Worm (Caenorhabditis elegans) whole organism, midembryonic: ENCODE results near the gene capg-2.
A peak's percentile ranks its signal among the peaks of the same experiment; 100 is the strongest.

Source experiments
- T22C8.4 ChIP-seq: fragments of 200-800 bp; sonication (Bioruptor generic); IDR thresholded peaks from 2 replicates; pipeline ENCODE4 v1.3.6; 2022; ENCODE audit warnings: missing genetic modification characterization, missing compliant biosample characterization
- cog-1 ChIP-seq: sonication (generic microtip); optimal IDR thresholded peaks from 2 replicates; lab custom pipeline; 2016; ENCODE audit warnings: missing genetic modification characterization, missing compliant biosample characterization
- flt-1 ChIP-seq: fragments of 200-800 bp; sonication (Bioruptor generic); IDR thresholded peaks from 2 replicates; pipeline ENCODE4 v1.3.6; 2022; ENCODE audit warnings: missing genetic modification characterization, missing compliant biosample characterization
- klf-2 ChIP-seq: fragments of 200-800 bp; sonication (Bioruptor generic); conservative IDR thresholded peaks from 2 replicates; pipeline ENCODE4 v1.3.6; 2022; ENCODE audit warnings: missing genetic modification reagents, missing genetic modification characterization, missing compliant biosample characterization
- med-1 ChIP-seq: sonication (generic microtip); optimal IDR thresholded peaks from 2 replicates; lab custom pipeline; 2017; ENCODE audit warnings: missing genetic modification characterization, mild to moderate bottlenecking, missing compliant biosample characterization, antibody characterized with exemption, missing genetic modification reagents; ENCODE audit not compliant: insufficient read depth
- ref-1 ChIP-seq: fragments of 200-800 bp; sonication (Bioruptor generic); conservative IDR thresholded peaks from 2 replicates; pipeline ENCODE4 v1.3.6; 2022; ENCODE audit warnings: missing genetic modification reagents, missing genetic modification characterization, missing compliant biosample characterization
- tab-1 ChIP-seq: fragments of 200-800 bp; sonication (Bioruptor generic); IDR thresholded peaks from 2 replicates; pipeline ENCODE4 v1.3.6; 2022; ENCODE audit warnings: missing genetic modification characterization, missing compliant biosample characterization
- ztf-23 ChIP-seq: fragments of 200-800 bp; sonication (Bioruptor generic); IDR thresholded peaks from 2 replicates; pipeline ENCODE4 v1.3.6; 2022; ENCODE audit warnings: missing genetic modification reagents, missing genetic modification characterization, missing compliant biosample characterization
- ztf-29 ChIP-seq: fragments of 200-800 bp; sonication (Bioruptor generic); IDR thresholded peaks from 2 replicates; pipeline ENCODE4 v1.3.6; 2022; ENCODE audit warnings: missing genetic modification reagents, missing genetic modification characterization, missing compliant biosample characterization

The capg-2 gene

DNA sequence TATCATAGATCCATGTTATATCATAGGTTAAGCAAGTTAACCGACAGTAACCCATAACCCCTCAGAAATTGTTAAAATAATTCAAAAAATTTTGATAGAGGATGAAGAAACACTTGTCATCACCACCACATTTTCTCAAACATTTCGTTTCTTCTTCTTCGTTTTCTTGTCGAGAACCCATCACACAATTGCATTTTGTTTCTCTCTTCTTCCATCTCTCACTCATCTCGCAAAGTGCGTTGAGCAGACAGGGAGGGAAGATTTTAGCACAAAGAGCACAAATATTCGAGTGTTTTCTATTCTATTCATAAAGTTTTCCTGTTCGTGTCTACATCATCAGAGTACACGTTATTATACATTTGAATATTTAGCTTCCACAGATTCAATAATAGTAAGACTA, 42.7 kb downstream of the capg-2 start:
- TF ChIP-seq ref-1 (GFP tag; lab: Robert Waterston, UW) (no peak), flt-1 (GFP tag; lab: Robert Waterston, UW) (no peak), ztf-29 (no peak), ztf-23 (GFP tag; lab: Robert Waterston, UW) (no peak), T22C8.4 (no peak), med-1 (GFP tag; lab: Kevin White, UChicago) (no peak), klf-2 (no peak), tab-1 (GFP tag; lab: Robert Waterston, UW) (no peak), cog-1 (tag; lab: Kevin White, UChicago) (no peak)

- TF ChIP-seq T22C8.4 (no peak), flt-1 (GFP tag; lab: Robert Waterston, UW) (no peak), med-1 (GFP tag; lab: Kevin White, UChicago) (no peak), ref-1 (GFP tag; lab: Robert Waterston, UW) (no peak), ztf-23 (GFP tag; lab: Robert Waterston, UW) (no peak), tab-1 (GFP tag; lab: Robert Waterston, UW) (no peak), ztf-29 (no peak), cog-1 (tag; lab: Kevin White, UChicago) (no peak), klf-2 (no peak)
These were observed 44.4 kb downstream of the capg-2 start for ce11 chrV:12316076-12316475.

DNA sequence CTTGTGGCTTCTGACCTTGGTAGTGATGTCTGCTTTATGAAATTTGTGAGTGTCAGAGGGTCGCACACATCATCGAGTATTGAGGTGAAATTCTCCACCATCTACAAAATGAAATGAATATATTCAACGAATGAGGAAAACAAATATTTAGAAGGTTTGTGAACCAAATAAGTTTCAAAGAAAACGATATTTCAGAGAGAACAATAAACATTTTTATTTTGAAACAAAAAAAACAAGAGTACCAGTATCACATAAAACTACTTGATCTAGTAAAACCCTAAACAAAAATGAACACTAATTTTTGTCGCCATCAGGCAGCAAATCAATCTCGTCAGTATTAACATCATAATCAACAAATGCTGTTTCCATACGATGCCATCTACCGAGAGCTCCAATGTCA, 45.4 kb downstream of the capg-2 start, which contains the start of gene R04F11.3:
Gene R04F11.3, minus strand, starts transcription at position 101 of the 400 bp plus-strand sequence.
- no peak for TF ChIP-seq klf-2
- TF ChIP-seq T22C8.4: no peak
- no peak for TF ChIP-seq ztf-29
- no peak for TF ChIP-seq med-1 (GFP tag; lab: Kevin White, UChicago)
- TF ChIP-seq ref-1 (GFP tag; lab: Robert Waterston, UW): no peak
- TF ChIP-seq cog-1 (tag; lab: Kevin White, UChicago): no peak
- no peak for TF ChIP-seq ztf-23 (GFP tag; lab: Robert Waterston, UW)
- no peak for TF ChIP-seq flt-1 (GFP tag; lab: Robert Waterston, UW)
- TF ChIP-seq tab-1 (GFP tag; lab: Robert Waterston, UW): no peak

ce11 chrV:12317894-12318553, 46.4 kb downstream of the capg-2 start, which contains the start of the genes R04F11.5 and R04F11.2:
R04F11.5 (minus strand) TSS chrV:12318019.
R04F11.2 (plus strand) TSS chrV:12318381.
- TF ChIP-seq klf-2: no peak
- TF ChIP-seq cog-1 (tag; lab: Kevin White, UChicago): peak; percentile 9
- TF ChIP-seq ref-1 (GFP tag; lab: Robert Waterston, UW): no peak

DNA sequence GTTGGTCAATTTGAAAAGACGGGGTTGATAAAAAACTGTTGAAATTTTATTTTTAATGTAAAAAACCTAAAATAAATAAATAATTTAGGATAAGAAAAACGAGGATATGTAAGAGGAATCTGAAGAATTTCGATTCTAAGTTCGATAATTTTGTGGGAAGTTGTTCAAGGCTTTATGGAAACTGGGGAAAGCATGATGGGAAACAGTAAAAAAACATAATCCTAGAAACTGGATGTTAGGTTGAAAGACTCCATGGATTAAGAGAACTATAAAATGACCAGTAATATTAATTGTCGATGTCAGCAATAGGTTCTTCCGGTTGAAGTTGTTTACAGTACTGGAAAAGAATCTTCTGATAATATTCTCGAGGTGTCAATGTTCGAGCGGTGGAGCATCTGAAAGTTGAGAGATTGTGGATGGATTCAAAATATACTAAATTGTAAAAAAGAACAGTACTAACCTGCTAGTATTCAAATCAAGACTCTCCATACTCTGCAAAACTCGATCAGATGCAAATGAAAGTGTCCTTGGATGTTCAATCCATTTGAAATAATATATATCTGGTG, 48.7 kb downstream of the capg-2 start:
- TF ChIP-seq flt-1 (GFP tag; lab: Robert Waterston, UW): no peak
- no peak for TF ChIP-seq klf-2
- TF ChIP-seq tab-1 (GFP tag; lab: Robert Waterston, UW): no peak
